Fruit fly (Drosophila melanogaster): ENCODE data around the gene Ddr.

- TF ChIP-seq Jra (GFP tag; optimal IDR thresholded peaks at IDR 0.05) (no peak), lola (GFP tag; optimal IDR thresholded peaks at IDR 0.05) (no peak), dsf (GFP tag; optimal IDR thresholded peaks at IDR 0.05; ENCODE audit: borderline replicate concordance) (no peak), h (GFP tag; optimal IDR thresholded peaks at IDR 0.05) (peak; percentile 42), foxo (GFP tag; optimal IDR thresholded peaks at IDR 0.05) (peak in 1 of 2 experiments; percentile 81)
Measured at dm6 chr2L:6324386-6324744, 71.4 kb downstream of the Ddr start.

Measured in whole organism, wandering third instar larva.